Fruit fly (Drosophila melanogaster) whole organism, embryonic: Measurements from ENCODE around the gene CG13455.

Source experiments
- Asciz ChIP-seq: fragments of 200-800 bp; sonication (Bioruptor generic); optimal IDR thresholded peaks from 2 replicates; lab custom pipeline; 2017; ENCODE audit warnings: missing biosample characterization, mild to moderate bottlenecking, missing genetic modification characterization, missing genetic modification reagents
- CG10274 ChIP-seq: fragments of 200-800 bp; sonication (Bioruptor generic); optimal IDR thresholded peaks from 3 replicates; lab custom pipeline; 2017; ENCODE audit warnings: missing biosample characterization, mild to moderate bottlenecking, missing genetic modification characterization
- CG10431 ChIP-seq: fragments of 200-800 bp; sonication (Bioruptor generic); optimal IDR thresholded peaks from 3 replicates; lab custom pipeline; 2018; ENCODE audit warnings: missing biosample characterization, mild to moderate bottlenecking, missing genetic modification characterization
- CG11247 ChIP-seq: fragments of 200-800 bp; sonication (Bioruptor generic); IDR thresholded peaks from 2 replicates; pipeline ENCODE4 v1.3.6; 2022; ENCODE audit warnings: missing biosample characterization, missing genetic modification characterization
- CG11695 ChIP-seq: fragments of 200-800 bp; sonication (Bioruptor generic); IDR thresholded peaks from 3 replicates; pipeline ENCODE4 v1.3.6; 2022; ENCODE audit warnings: missing biosample characterization, missing genetic modification characterization
- CG1233 ChIP-seq: fragments of 200-800 bp; sonication (Bioruptor generic); optimal IDR thresholded peaks from 4 replicates; lab custom pipeline; 2018; ENCODE audit warnings: missing biosample characterization, mild to moderate bottlenecking, missing genetic modification characterization
- CG12942 ChIP-seq: fragments of 200-800 bp; sonication (Bioruptor generic); optimal IDR thresholded peaks from 3 replicates; lab custom pipeline; 2016; ENCODE audit warnings: missing biosample characterization, missing genetic modification characterization
- CG15073 ChIP-seq: fragments of 200-800 bp; sonication (Bioruptor generic); optimal IDR thresholded peaks from 2 replicates; lab custom pipeline; 2016; ENCODE audit warnings: missing biosample characterization, missing genetic modification characterization
- CG16813 ChIP-seq: fragments of 200-800 bp; sonication (Bioruptor generic); IDR thresholded peaks from 3 replicates; pipeline ENCODE4 v1.3.6; 2022; ENCODE audit warnings: missing biosample characterization, missing genetic modification characterization; ENCODE audit not compliant: partially characterized antibody
- CG17359 ChIP-seq: fragments of 200-800 bp; sonication (Bioruptor generic); optimal IDR thresholded peaks from 3 replicates; lab custom pipeline; 2018; ENCODE audit warnings: missing biosample characterization, mild to moderate bottlenecking, missing genetic modification characterization, moderate library complexity
- CG17385 ChIP-seq: fragments of 200-800 bp; sonication (Bioruptor generic); optimal IDR thresholded peaks from 3 replicates; lab custom pipeline; 2018; ENCODE audit warnings: missing biosample characterization, mild to moderate bottlenecking, missing genetic modification characterization
- CG17829 ChIP-seq: fragments of 200-800 bp; optimal IDR thresholded peaks from 2 replicates; lab custom pipeline; 2019; ENCODE audit warnings: missing biosample characterization, mild to moderate bottlenecking, missing genetic modification characterization, moderate library complexity
- CG1832 ChIP-seq: fragments of 200-800 bp; sonication (Bioruptor generic); optimal IDR thresholded peaks from 2 replicates; lab custom pipeline; 2017; ENCODE audit warnings: missing biosample characterization, mild to moderate bottlenecking, missing genetic modification characterization, inconsistent platforms
- CG18619 ChIP-seq: fragments of 200-800 bp; sonication (Bioruptor generic); optimal IDR thresholded peaks from 3 replicates; lab custom pipeline; 2017; ENCODE audit warnings: missing biosample characterization, mild to moderate bottlenecking, missing genetic modification characterization
- CG2875 ChIP-seq: fragments of 200-800 bp; sonication (Bioruptor generic); optimal IDR thresholded peaks from 2 replicates; lab custom pipeline; 2017; ENCODE audit warnings: missing biosample characterization, mild to moderate bottlenecking, missing genetic modification characterization, missing genetic modification reagents
- CG31365 ChIP-seq: fragments of 200-800 bp; sonication (Bioruptor generic); optimal IDR thresholded peaks from 2 replicates; lab custom pipeline; 2018; ENCODE audit warnings: missing biosample characterization, mild to moderate bottlenecking, missing genetic modification characterization
- CG32772 ChIP-seq: fragments of 200-800 bp; sonication (Bioruptor generic); IDR thresholded peaks from 2 replicates; pipeline ENCODE4 v1.3.6; 2022; ENCODE audit warnings: missing biosample characterization, missing genetic modification characterization
- CG3726 ChIP-seq: fragments of 200-800 bp; sonication (Bioruptor generic); IDR thresholded peaks from 3 replicates; pipeline ENCODE4, ENCODE4 v1.3.6; 2022; ENCODE audit warnings: missing biosample characterization, missing genetic modification characterization
- CG3838 ChIP-seq: fragments of 200-800 bp; sonication (Bioruptor generic); optimal IDR thresholded peaks from 3 replicates; lab custom pipeline; 2016; ENCODE audit warnings: missing biosample characterization, missing genetic modification characterization
- CG4328 ChIP-seq: fragments of 200-800 bp; sonication (Bioruptor generic); optimal IDR thresholded peaks from 3 replicates; lab custom pipeline; 2017; ENCODE audit warnings: missing biosample characterization, missing genetic modification reagents, missing genetic modification characterization
- CG4730 ChIP-seq: fragments of 200-800 bp; sonication (Bioruptor generic); IDR thresholded peaks from 2 replicates; pipeline ENCODE4 v1.3.6; 2022; ENCODE audit warnings: missing biosample characterization, missing genetic modification characterization
- CG6689 ChIP-seq: fragments of 200-800 bp; sonication (Bioruptor generic); IDR thresholded peaks from 2 replicates; pipeline ENCODE4 v1.3.6; 2022; ENCODE audit warnings: missing biosample characterization, missing genetic modification characterization
- CG9932 ChIP-seq: fragments of 200-800 bp; sonication (Bioruptor generic); IDR thresholded peaks from 2 replicates; pipeline ENCODE4 v1.3.6; 2022; ENCODE audit warnings: missing biosample characterization, missing genetic modification characterization
- D ChIP-seq, 2 experiments: fragments of 200-800 bp in 1 of 2; fragments of >200 bp in 1 of 2; sonication (Bioruptor generic) in 1 of 2; optimal IDR thresholded peaks; 2 replicates in 1 of 2; 3 replicates in 1 of 2; lab custom pipeline; 2017; ENCODE audit warnings: mild to moderate bottlenecking in 1 of 2, missing biosample characterization in 1 of 2, missing genetic modification characterization in 1 of 2, missing genetic modification reagents in 1 of 2
- Deaf1 ChIP-seq: fragments of 200-800 bp; optimal IDR thresholded peaks from 3 replicates; lab custom pipeline; 2019; ENCODE audit warnings: missing biosample characterization, mild to moderate bottlenecking, missing genetic modification characterization, moderate library complexity
- E2f1 ChIP-seq: fragments of 200-800 bp; sonication (Bioruptor generic); IDR thresholded peaks from 2 replicates; pipeline ENCODE4 v1.3.6; 2022; ENCODE audit warnings: missing biosample characterization, missing genetic modification characterization
- ERR ChIP-seq: fragments of 200-800 bp; sonication (Bioruptor generic); optimal IDR thresholded peaks from 2 replicates; lab custom pipeline; 2016; ENCODE audit warnings: missing biosample characterization, missing genetic modification characterization
- Eip74EF ChIP-seq, 2 experiments: fragments of 200-800 bp in 1 of 2; fragments of >200 bp in 1 of 2; sonication (Bioruptor generic) in 1 of 2; optimal IDR thresholded peaks; 2 replicates each; lab custom pipeline; 2017 to 2019; ENCODE audit warnings: missing biosample characterization in 2 of 2, missing genetic modification characterization in 2 of 2, mild to moderate bottlenecking in 1 of 2, moderate library complexity in 1 of 2
- Ets65A ChIP-seq: fragments of 200-800 bp; sonication (Bioruptor generic); peaks from one replicate; lab custom pipeline; 2016; ENCODE audit warnings: missing biosample characterization, missing genetic modification characterization
- Gsc ChIP-seq: fragments of 200-800 bp; sonication (Bioruptor generic); IDR thresholded peaks from 2 replicates; pipeline ENCODE4 v1.3.6; 2022; ENCODE audit warnings: missing biosample characterization, missing genetic modification characterization
- Hsf ChIP-seq: fragments of 200-800 bp; sonication (Bioruptor generic); optimal IDR thresholded peaks from 3 replicates; lab custom pipeline; 2016; ENCODE audit warnings: missing biosample characterization, missing genetic modification characterization
- Vsx1 ChIP-seq: fragments of 200-800 bp; sonication (Bioruptor generic); optimal IDR thresholded peaks from 2 replicates; lab custom pipeline; 2017; ENCODE audit warnings: missing biosample characterization, mild to moderate bottlenecking, missing genetic modification characterization, missing genetic modification reagents
- ato ChIP-seq: fragments of 200-800 bp; sonication (Bioruptor generic); IDR thresholded peaks from 2 replicates; pipeline ENCODE4 v1.3.6; 2022; ENCODE audit warnings: missing biosample characterization, missing genetic modification characterization; ENCODE audit not compliant: partially characterized antibody
- bowl ChIP-seq: fragments of 200-800 bp; sonication (Bioruptor generic); IDR thresholded peaks from 2 replicates; pipeline ENCODE4 v1.3.6; 2022; ENCODE audit warnings: missing biosample characterization, missing genetic modification characterization
- br ChIP-seq: fragments of >200 bp; optimal IDR thresholded peaks from 2 replicates; lab custom pipeline; 2017
- chif ChIP-seq, 2 experiments: fragments of 200-800 bp; sonication (Bioruptor generic); optimal IDR thresholded peaks; 3 replicates each; lab custom pipeline; 2016; ENCODE audit warnings: missing biosample characterization in 2 of 2, missing genetic modification characterization in 2 of 2
- chn ChIP-seq: fragments of 200-800 bp; sonication (Bioruptor generic); optimal IDR thresholded peaks from 2 replicates; lab custom pipeline; 2016; ENCODE audit warnings: missing biosample characterization, missing genetic modification characterization
- dati ChIP-seq: fragments of 200-800 bp; sonication (Bioruptor generic); IDR thresholded peaks from 2 replicates; pipeline ENCODE4 v1.3.6; 2022; ENCODE audit warnings: missing biosample characterization, missing genetic modification characterization
- fu2 ChIP-seq: fragments of 200-800 bp; sonication (Bioruptor generic); optimal IDR thresholded peaks from 2 replicates; lab custom pipeline; 2016; ENCODE audit warnings: missing biosample characterization, missing genetic modification characterization
- gt ChIP-seq: fragments of 200-800 bp; sonication (Bioruptor generic); IDR thresholded peaks from 2 replicates; pipeline ENCODE4 v1.3.6; 2022; ENCODE audit warnings: missing biosample characterization, missing genetic modification characterization
- hkb ChIP-seq, 2 experiments: fragments of 200-800 bp in 1 of 2; fragments of >200 bp in 1 of 2; sonication (Bioruptor generic) in 1 of 2; IDR thresholded peaks in 1 of 2; optimal IDR thresholded peaks in 1 of 2; 2 replicates each; pipeline versions ENCODE4 v1.3.6 to Lab custom; 2017 to 2022; ENCODE audit warnings: missing biosample characterization in 1 of 2, missing genetic modification characterization in 1 of 2
- jigr1 ChIP-seq: fragments of 200-800 bp; sonication (Bioruptor generic); IDR thresholded peaks from 3 replicates; pipeline ENCODE4 v1.3.6; 2022; ENCODE audit warnings: missing biosample characterization, missing genetic modification characterization
- repo ChIP-seq: fragments of 200-800 bp; sonication (Bioruptor generic); optimal IDR thresholded peaks from 2 replicates; lab custom pipeline; 2016; ENCODE audit warnings: missing biosample characterization, missing genetic modification characterization
- seq ChIP-seq: fragments of 200-800 bp; sonication (Bioruptor generic); IDR thresholded peaks from 2 replicates; pipeline ENCODE4 v1.3.6; 2022; ENCODE audit warnings: missing biosample characterization, missing genetic modification characterization
- sim ChIP-seq: fragments of 200-800 bp; sonication (Bioruptor generic); IDR thresholded peaks from 2 replicates; pipeline ENCODE4 v1.3.6; 2022; ENCODE audit warnings: missing biosample characterization, missing genetic modification characterization
- slp2 ChIP-seq: fragments of 200-800 bp; sonication (Bioruptor generic); optimal IDR thresholded peaks from 2 replicates; lab custom pipeline; 2016; ENCODE audit warnings: missing biosample characterization, missing genetic modification characterization
- sob ChIP-seq: fragments of 200-800 bp; sonication (Bioruptor generic); IDR thresholded peaks from 2 replicates; pipeline ENCODE4 v1.3.6; 2022; ENCODE audit warnings: missing biosample characterization, missing genetic modification characterization
- tll ChIP-seq, 2 experiments: fragments of 200-800 bp in 1 of 2; fragments of >200 bp in 1 of 2; sonication (Bioruptor generic) in 1 of 2; optimal IDR thresholded peaks; 2 replicates each; lab custom pipeline; 2017 to 2019; ENCODE audit warnings: missing biosample characterization in 2 of 2, missing genetic modification characterization in 2 of 2, mild to moderate bottlenecking in 1 of 2, moderate library complexity in 1 of 2
- twi ChIP-seq: fragments of 200-800 bp; optimal IDR thresholded peaks from 2 replicates; lab custom pipeline; 2019; ENCODE audit warnings: missing biosample characterization, mild to moderate bottlenecking, missing genetic modification characterization, moderate library complexity
- zf30C ChIP-seq: fragments of 200-800 bp; sonication (Bioruptor generic); optimal IDR thresholded peaks from 3 replicates; lab custom pipeline; 2018; ENCODE audit warnings: missing biosample characterization, mild to moderate bottlenecking, missing genetic modification characterization

The CG13455 gene

dm6 chr3L:15508233-15508632, 11.9 kb downstream of the CG13455 start, which contains the start of gene CG7841 (continued):
- TF ChIP-seq CG17359 (tag; lab: Kevin White, UChicago) (peak; percentile 98), chif (GFP tag; optimal IDR thresholded peaks at IDR 0.05; lab: Kevin White, UChicago) (peak; percentile 97 to 98), CG9932 (peak; percentile 90), Vsx1 (GFP tag; lab: Kevin White, UChicago) (peak; percentile 95), CG18619 (GFP tag; lab: Kevin White, UChicago) (peak; percentile 97), Asciz (peak; percentile 97), E2f1 (peak; percentile 93), sim (GFP tag; lab: Robert Waterston, UW) (peak; percentile 97), sob (GFP tag; lab: Robert Waterston, UW) (peak; percentile 95), Gsc (GFP tag; lab: Robert Waterston, UW) (no peak), CG4730 (GFP tag; lab: Robert Waterston, UW) (peak; percentile 84; the same call in 1 of the 2 replicates), CG2875 (GFP tag; lab: Kevin White, UChicago) (peak; percentile 97), seq (peak; percentile 97), Deaf1 (tag; lab: Kevin White, UChicago) (peak; percentile 87), Eip74EF (GFP tag; optimal IDR thresholded peaks at IDR 0.05; lab: Kevin White, UChicago) (peak in 1 of 2 experiments; percentile 98), CG3726 (GFP tag; lab: Robert Waterston, UW) (no peak; the same call in 2 of the 3 replicates), CG10431 (GFP tag; lab: Kevin White, UChicago) (peak; percentile 96), CG17385 (GFP tag; lab: Kevin White, UChicago) (peak; percentile 97), ERR (GFP tag; lab: Kevin White, UChicago) (peak; percentile 97), CG16813 (no peak), slp2 (GFP tag; lab: Kevin White, UChicago) (peak; percentile 92), CG3838 (GFP tag; lab: Kevin White, UChicago) (peak; percentile 91), fu2 (GFP tag; lab: Kevin White, UChicago) (peak; percentile 94), CG17829 (peak; percentile 99), CG12942 (GFP tag; lab: Kevin White, UChicago) (peak; percentile 94), CG11695 (GFP tag; lab: Robert Waterston, UW) (peak; percentile 98), zf30C (peak; percentile 63), CG11247 (peak; percentile 92), CG1233 (GFP tag; lab: Kevin White, UChicago) (peak; percentile 98), repo (peak; percentile 97), jigr1 (GFP tag; lab: Robert Waterston, UW) (no peak; the same call in 1 of the 3 replicates), hkb (optimal IDR thresholded peaks at IDR 0.05; lab: Kevin White, UChicago) (no peak), hkb (GFP tag; IDR thresholded peaks at IDR 0.05; lab: Robert Waterston, UW) (peak; percentile 99), CG15073 (GFP tag; lab: Kevin White, UChicago) (peak; percentile 61), Ets65A (GFP tag; lab: Kevin White, UChicago) (peak; percentile 98), CG4328 (GFP tag; lab: Kevin White, UChicago) (peak; percentile 99), chn (GFP tag; lab: Kevin White, UChicago) (peak; percentile 97), Hsf (GFP tag; lab: Kevin White, UChicago) (peak; percentile 98), tll (GFP tag; optimal IDR thresholded peaks at IDR 0.05; lab: Kevin White, UChicago) (peak in 1 of 2 experiments; percentile 5), D (optimal IDR thresholded peaks at IDR 0.05; lab: Kevin White, UChicago) (no peak), D (GFP tag; optimal IDR thresholded peaks at IDR 0.05; lab: Kevin White, UChicago) (peak; percentile 97), CG10274 (GFP tag; lab: Kevin White, UChicago) (peak; percentile 91), CG6689 (GFP tag; lab: Robert Waterston, UW) (peak; percentile 96), CG1832 (GFP tag; lab: Kevin White, UChicago) (no peak), bowl (GFP tag; lab: Robert Waterston, UW) (peak; percentile 95), CG31365 (peak; percentile 94), dati (GFP tag; lab: Robert Waterston, UW) (peak; percentile 87; the same call in 1 of the 2 replicates), gt (GFP tag; lab: Robert Waterston, UW) (peak; percentile 66), ato (GFP tag; lab: Robert Waterston, UW) (no peak), twi (peak; percentile 96), CG32772 (GFP tag; lab: Robert Waterston, UW) (no peak; the same call in 1 of the 2 replicates), br (no peak)
